Fruit fly (Drosophila melanogaster) whole organism, embryonic: ENCODE data around the gene Ask1.

Experiments
- Ada2b ChIP-seq: fragments of 200-800 bp; sonication (Bioruptor generic); IDR thresholded peaks from 2 replicates; pipeline ENCODE4 v1.3.6; 2022; ENCODE audit warnings: missing biosample characterization, missing genetic modification characterization
- Awh ChIP-seq: fragments of 200-800 bp; sonication (Bioruptor generic); IDR thresholded peaks from 2 replicates; pipeline ENCODE4, ENCODE4 v1.3.6; 2022; ENCODE audit warnings: missing biosample characterization, missing genetic modification characterization
- Bteb2 ChIP-seq: fragments of 200-800 bp; sonication (Bioruptor generic); optimal IDR thresholded peaks from 2 replicates; lab custom pipeline; 2016; ENCODE audit warnings: missing biosample characterization, missing genetic modification characterization
- CG10543 ChIP-seq: fragments of 200-800 bp; sonication (Bioruptor generic); optimal IDR thresholded peaks from 3 replicates; lab custom pipeline; 2017; ENCODE audit warnings: missing biosample characterization, mild to moderate bottlenecking, missing genetic modification characterization, moderate library complexity
- CG10979 ChIP-seq: fragments of 200-800 bp; sonication (Bioruptor generic); optimal IDR thresholded peaks from 2 replicates; lab custom pipeline; 2018; ENCODE audit warnings: missing biosample characterization, mild to moderate bottlenecking, missing genetic modification characterization, moderate library complexity
- CG14965 ChIP-seq: fragments of 200-800 bp; sonication (Bioruptor generic); optimal IDR thresholded peaks from 2 replicates; lab custom pipeline; 2016; ENCODE audit warnings: missing biosample characterization, missing genetic modification characterization, borderline replicate concordance
- CG15601 ChIP-seq: fragments of 200-800 bp; sonication (Bioruptor generic); optimal IDR thresholded peaks from 3 replicates; lab custom pipeline; 2019; ENCODE audit warnings: missing biosample characterization, mild to moderate bottlenecking, missing genetic modification characterization, moderate library complexity
- CG16863 ChIP-seq: fragments of 200-800 bp; sonication (Bioruptor generic); optimal IDR thresholded peaks from 3 replicates; lab custom pipeline; 2016; ENCODE audit warnings: missing biosample characterization, missing genetic modification characterization
- CG17186 ChIP-seq: fragments of 200-800 bp; sonication (Bioruptor generic); optimal IDR thresholded peaks from 3 replicates; lab custom pipeline; 2017; ENCODE audit warnings: missing biosample characterization, missing genetic modification reagents, missing genetic modification characterization
- CG18619 ChIP-seq: fragments of 200-800 bp; sonication (Bioruptor generic); optimal IDR thresholded peaks from 3 replicates; lab custom pipeline; 2017; ENCODE audit warnings: missing biosample characterization, mild to moderate bottlenecking, missing genetic modification characterization
- CG2120 ChIP-seq: fragments of 200-800 bp; sonication (Bioruptor generic); optimal IDR thresholded peaks from 3 replicates; lab custom pipeline; 2016; ENCODE audit warnings: missing biosample characterization, missing genetic modification characterization
- CG2202 ChIP-seq: fragments of 200-800 bp; sonication (Bioruptor generic); optimal IDR thresholded peaks from 2 replicates; lab custom pipeline; 2018; ENCODE audit warnings: missing biosample characterization, mild to moderate bottlenecking, missing genetic modification characterization
- CG2875 ChIP-seq: fragments of 200-800 bp; sonication (Bioruptor generic); optimal IDR thresholded peaks from 2 replicates; lab custom pipeline; 2017; ENCODE audit warnings: missing biosample characterization, mild to moderate bottlenecking, missing genetic modification characterization, missing genetic modification reagents
- CG31365 ChIP-seq: fragments of 200-800 bp; sonication (Bioruptor generic); optimal IDR thresholded peaks from 2 replicates; lab custom pipeline; 2018; ENCODE audit warnings: missing biosample characterization, mild to moderate bottlenecking, missing genetic modification characterization
- CG32532 ChIP-seq: fragments of 200-800 bp; sonication (Bioruptor generic); IDR thresholded peaks from 2 replicates; pipeline ENCODE4 v1.3.6; 2022; ENCODE audit warnings: missing biosample characterization, missing genetic modification characterization
- CG4328 ChIP-seq: fragments of 200-800 bp; sonication (Bioruptor generic); optimal IDR thresholded peaks from 3 replicates; lab custom pipeline; 2017; ENCODE audit warnings: missing biosample characterization, missing genetic modification reagents, missing genetic modification characterization
- CG4360 ChIP-seq: fragments of 200-800 bp; sonication (Bioruptor generic); IDR thresholded peaks from 2 replicates; pipeline ENCODE4 v1.3.6; 2022; ENCODE audit warnings: missing biosample characterization, missing genetic modification characterization
- CG6254 ChIP-seq: fragments of 200-800 bp; sonication (Bioruptor generic); optimal IDR thresholded peaks from 3 replicates; lab custom pipeline; 2017; ENCODE audit warnings: mild to moderate bottlenecking, missing biosample characterization, missing genetic modification reagents, missing genetic modification characterization
- CG6689 ChIP-seq: fragments of 200-800 bp; sonication (Bioruptor generic); IDR thresholded peaks from 2 replicates; pipeline ENCODE4 v1.3.6; 2022; ENCODE audit warnings: missing biosample characterization, missing genetic modification characterization
- CG7357 ChIP-seq: fragments of 200-800 bp; sonication (Bioruptor generic); IDR thresholded peaks from 3 replicates; pipeline ENCODE4 v1.3.6; 2022; ENCODE audit warnings: missing biosample characterization, missing genetic modification characterization
- CoRest ChIP-seq: fragments of 200-800 bp; sonication (Bioruptor generic); optimal IDR thresholded peaks from 3 replicates; lab custom pipeline; 2018; ENCODE audit warnings: missing biosample characterization, mild to moderate bottlenecking, missing genetic modification characterization, moderate library complexity
- Ets65A ChIP-seq: fragments of 200-800 bp; sonication (Bioruptor generic); peaks from one replicate; lab custom pipeline; 2016; ENCODE audit warnings: missing biosample characterization, missing genetic modification characterization
- Gsc ChIP-seq: fragments of 200-800 bp; sonication (Bioruptor generic); IDR thresholded peaks from 2 replicates; pipeline ENCODE4 v1.3.6; 2022; ENCODE audit warnings: missing biosample characterization, missing genetic modification characterization
- H15 ChIP-seq: fragments of 200-800 bp; sonication (Bioruptor generic); IDR thresholded peaks from 3 replicates; pipeline ENCODE4 v1.3.6; 2022; ENCODE audit warnings: missing biosample characterization, missing genetic modification characterization
- Hsf ChIP-seq: fragments of 200-800 bp; sonication (Bioruptor generic); optimal IDR thresholded peaks from 3 replicates; lab custom pipeline; 2016; ENCODE audit warnings: missing biosample characterization, missing genetic modification characterization
- NC2β ChIP-seq: fragments of 200-800 bp; sonication (Bioruptor generic); optimal IDR thresholded peaks from 2 replicates; lab custom pipeline; 2016; ENCODE audit warnings: missing biosample characterization, missing genetic modification characterization
- Oli ChIP-seq: fragments of 200-800 bp; sonication (Bioruptor generic); optimal IDR thresholded peaks from 2 replicates; lab custom pipeline; 2018; ENCODE audit warnings: missing biosample characterization, mild to moderate bottlenecking, missing genetic modification characterization, moderate library complexity
- Rfx ChIP-seq: fragments of 200-800 bp; sonication (Bioruptor generic); IDR thresholded peaks from 2 replicates; pipeline ENCODE4 v1.3.6; 2022; ENCODE audit warnings: missing biosample characterization, missing genetic modification characterization
- Sry-β ChIP-seq: fragments of 200-800 bp; sonication (Bioruptor generic); optimal IDR thresholded peaks from 2 replicates; lab custom pipeline; 2018; ENCODE audit warnings: missing biosample characterization, mild to moderate bottlenecking, missing genetic modification characterization, moderate library complexity
- Xbp1 ChIP-seq: fragments of 200-800 bp; sonication (Bioruptor generic); optimal IDR thresholded peaks from 3 replicates; lab custom pipeline; 2016; ENCODE audit warnings: missing biosample characterization, mild to moderate bottlenecking, missing genetic modification characterization
- ase ChIP-seq: fragments of 200-800 bp; sonication (Bioruptor generic); IDR thresholded peaks from 3 replicates; pipeline ENCODE4 v1.3.6; 2022; ENCODE audit warnings: missing biosample characterization, missing genetic modification characterization
- bbx ChIP-seq: fragments of 200-800 bp; sonication (Bioruptor generic); IDR thresholded peaks from 2 replicates; pipeline ENCODE4 v1.3.6; 2022; ENCODE audit warnings: missing biosample characterization, missing genetic modification characterization; ENCODE audit not compliant: partially characterized antibody
- btn ChIP-seq: fragments of 200-800 bp; sonication (Bioruptor generic); optimal IDR thresholded peaks from 2 replicates; lab custom pipeline; 2016; ENCODE audit warnings: missing biosample characterization, missing genetic modification characterization
- caup ChIP-seq: fragments of 200-800 bp; sonication (Bioruptor generic); optimal IDR thresholded peaks from 3 replicates; lab custom pipeline; 2017; ENCODE audit warnings: missing biosample characterization, mild to moderate bottlenecking, missing genetic modification characterization, moderate library complexity; ENCODE audit not compliant: severe bottlenecking
- chm ChIP-seq: fragments of 200-800 bp; sonication (Bioruptor generic); IDR thresholded peaks from 2 replicates; pipeline ENCODE4 v1.3.6; 2022; ENCODE audit warnings: missing biosample characterization, missing genetic modification characterization
- dmrt11E ChIP-seq: fragments of 200-800 bp; sonication (Bioruptor generic); optimal IDR thresholded peaks from 3 replicates; lab custom pipeline; 2018; ENCODE audit warnings: missing biosample characterization, mild to moderate bottlenecking, missing genetic modification characterization, moderate library complexity
- fd96Cb ChIP-seq: fragments of 200-800 bp; sonication (Bioruptor generic); optimal IDR thresholded peaks from 2 replicates; lab custom pipeline; 2018; ENCODE audit warnings: missing biosample characterization, mild to moderate bottlenecking, missing genetic modification characterization, moderate library complexity
- gfzf ChIP-seq: fragments of 200-800 bp; sonication (Bioruptor generic); optimal IDR thresholded peaks from 2 replicates; lab custom pipeline; 2016; ENCODE audit warnings: missing biosample characterization, mild to moderate bottlenecking, missing genetic modification characterization, moderate library complexity
- gt ChIP-seq: fragments of 200-800 bp; sonication (Bioruptor generic); IDR thresholded peaks from 2 replicates; pipeline ENCODE4 v1.3.6; 2022; ENCODE audit warnings: missing biosample characterization, missing genetic modification characterization
- her ChIP-seq: fragments of 200-800 bp; sonication (Bioruptor generic); optimal IDR thresholded peaks from 2 replicates; lab custom pipeline; 2016; ENCODE audit warnings: missing biosample characterization, missing genetic modification characterization
- klu ChIP-seq: fragments of 200-800 bp; sonication (Bioruptor generic); IDR thresholded peaks from 2 replicates; pipeline ENCODE4 v1.3.6; 2022; ENCODE audit warnings: missing biosample characterization, missing genetic modification characterization
- lbe ChIP-seq: fragments of 200-800 bp; sonication (Bioruptor generic); optimal IDR thresholded peaks from 2 replicates; lab custom pipeline; 2016; ENCODE audit warnings: missing biosample characterization, mild to moderate bottlenecking, missing genetic modification characterization
- odd ChIP-seq: fragments of 200-800 bp; sonication (Bioruptor generic); optimal IDR thresholded peaks from 2 replicates; lab custom pipeline; 2017; ENCODE audit warnings: missing biosample characterization, mild to moderate bottlenecking, missing genetic modification characterization
- onecut ChIP-seq: fragments of 200-800 bp; sonication (Bioruptor generic); IDR thresholded peaks from 2 replicates; pipeline ENCODE4 v1.3.6; 2022; ENCODE audit warnings: missing biosample characterization, missing genetic modification characterization
- peb ChIP-seq: fragments of 200-800 bp; sonication (Bioruptor generic); IDR thresholded peaks from 2 replicates; pipeline ENCODE4 v1.3.6; 2022; ENCODE audit warnings: missing biosample characterization, missing genetic modification characterization
- rib ChIP-seq: fragments of 200-800 bp; sonication (Bioruptor generic); IDR thresholded peaks from 2 replicates; pipeline ENCODE4 v1.3.6; 2022; ENCODE audit warnings: missing biosample characterization, missing genetic modification characterization
- run ChIP-seq: fragments of 200-800 bp; sonication (Bioruptor generic); optimal IDR thresholded peaks from 3 replicates; lab custom pipeline; 2018; ENCODE audit warnings: missing biosample characterization, mild to moderate bottlenecking, missing genetic modification characterization
- tap ChIP-seq: fragments of 200-800 bp; optimal IDR thresholded peaks from 3 replicates; lab custom pipeline; 2019; ENCODE audit warnings: missing biosample characterization, mild to moderate bottlenecking, missing genetic modification characterization, moderate library complexity
- tll ChIP-seq, 2 experiments: fragments of 200-800 bp in 1 of 2; fragments of >200 bp in 1 of 2; sonication (Bioruptor generic) in 1 of 2; optimal IDR thresholded peaks; 2 replicates each; lab custom pipeline; 2017 to 2019; ENCODE audit warnings: missing biosample characterization in 2 of 2, missing genetic modification characterization in 2 of 2, mild to moderate bottlenecking in 1 of 2, moderate library complexity in 1 of 2
- tna ChIP-seq: fragments of 200-800 bp; sonication (Bioruptor generic); IDR thresholded peaks from 2 replicates; pipeline ENCODE4 v1.3.6; 2022; ENCODE audit warnings: missing biosample characterization, missing genetic modification characterization; ENCODE audit not compliant: partially characterized antibody
- vvl ChIP-seq: fragments of 200-800 bp; sonication (Bioruptor generic); IDR thresholded peaks from 2 replicates; pipeline ENCODE4 v1.3.6; 2022; ENCODE audit warnings: missing biosample characterization, missing genetic modification characterization

The Ask1 gene

dm6 chr3R:19879470-19880052 lies at the start of gene Ask1 (continued):
- no peak for TF ChIP-seq vvl (GFP tag; lab: Robert Waterston, UW)
- no peak for TF ChIP-seq CG6689 (GFP tag; lab: Robert Waterston, UW)
- TF ChIP-seq Awh (GFP tag; lab: Robert Waterston, UW): no peak
- no peak for TF ChIP-seq CG32532
- TF ChIP-seq klu: no peak
- TF ChIP-seq CG4328: no peak
- 0 out of 2 replicates have a peak, but pooled peaks have one; percentile 32 for TF ChIP-seq bbx (GFP tag; lab: Robert Waterston, UW)
- no peak for TF ChIP-seq Sry-β (GFP tag; lab: Kevin White, UChicago)
- no peak for TF ChIP-seq Ets65A
- no peak for TF ChIP-seq tll (GFP tag; optimal IDR thresholded peaks at IDR 0.05; lab: Kevin White, UChicago)
- no peak; the same call in 1 of the 2 replicates for TF ChIP-seq tna
- no peak for TF ChIP-seq fd96Cb
- no peak for TF ChIP-seq Hsf (GFP tag; lab: Kevin White, UChicago)
- TF ChIP-seq gfzf: peak; percentile 82
- TF ChIP-seq CG17186 (GFP tag; lab: Kevin White, UChicago): peak; percentile 47
- no peak for TF ChIP-seq run (tag; lab: Kevin White, UChicago)
- no peak for TF ChIP-seq onecut (GFP tag; lab: Robert Waterston, UW)
- peak; percentile 98 for TF ChIP-seq CG6254 (GFP tag; lab: Kevin White, UChicago)
- no peak for TF ChIP-seq CoRest
- TF ChIP-seq CG15601: no peak
- TF ChIP-seq rib (GFP tag; lab: Robert Waterston, UW): no peak
- TF ChIP-seq btn (GFP tag; lab: Kevin White, UChicago): no peak
- no peak for TF ChIP-seq her (GFP tag; lab: Kevin White, UChicago)
- no peak for TF ChIP-seq CG7357 (GFP tag; lab: Robert Waterston, UW)
- TF ChIP-seq chm (GFP tag; lab: Robert Waterston, UW): no peak
- TF ChIP-seq CG2120 (GFP tag; lab: Kevin White, UChicago): no peak
- no peak for TF ChIP-seq CG10543 (GFP tag; lab: Kevin White, UChicago)
- TF ChIP-seq Bteb2: no peak
- TF ChIP-seq Oli (tag; lab: Kevin White, UChicago): no peak
- TF ChIP-seq odd (GFP tag; lab: Kevin White, UChicago): no peak
- no peak for TF ChIP-seq Rfx (GFP tag; lab: Robert Waterston, UW)
- no peak for TF ChIP-seq Ada2b (GFP tag; lab: Robert Waterston, UW)
- TF ChIP-seq CG14965 (GFP tag; lab: Kevin White, UChicago): no peak
- TF ChIP-seq CG18619 (GFP tag; lab: Kevin White, UChicago): no peak
- no peak for TF ChIP-seq Gsc (GFP tag; lab: Robert Waterston, UW)
- no peak for TF ChIP-seq Xbp1
- no peak for TF ChIP-seq CG2202 (tag; lab: Kevin White, UChicago)
- no peak for TF ChIP-seq peb (GFP tag; lab: Robert Waterston, UW)
- TF ChIP-seq tap (tag; lab: Kevin White, UChicago): no peak
- TF ChIP-seq CG10979 (tag; lab: Kevin White, UChicago): no peak
- TF ChIP-seq CG4360 (GFP tag; lab: Robert Waterston, UW): no peak
- TF ChIP-seq H15 (GFP tag; lab: Robert Waterston, UW): no peak
- peak; percentile 53 for TF ChIP-seq lbe (GFP tag; lab: Kevin White, UChicago)
- TF ChIP-seq CG31365 (tag; lab: Kevin White, UChicago): no peak
- no peak for TF ChIP-seq caup (GFP tag; lab: Kevin White, UChicago)
- TF ChIP-seq gt: no peak
- no peak for TF ChIP-seq CG2875
- no peak for TF ChIP-seq ase (GFP tag; lab: Robert Waterston, UW)
- no peak for TF ChIP-seq CG16863 (GFP tag; lab: Kevin White, UChicago)
- TF ChIP-seq NC2β (GFP tag; lab: Kevin White, UChicago): no peak
- TF ChIP-seq dmrt11E (tag; lab: Kevin White, UChicago): no peak
